Comparison of ENCODE assay signal across 3 fruit fly cellular contexts in genomic region chr3L:9435831-9436230, dm6.
TF ChIP-seq lines count a peak whose summit lies in the region.

No protein-coding gene starts in this region.

- no peak for TF ChIP-seq CTCF in whole organism, embryonic (GFP tag; optimal IDR thresholded peaks at IDR 0.05; lab: Kevin White, UChicago)

TF ChIP-seq in whole organism, adult, 20 proteins besides CTCF, POLR2A, EP300 and RAD21:
- TF ChIP-seq Mnt (GFP tag; optimal IDR thresholded peaks at IDR 0.05; lab: Kevin White, UChicago): peak; percentile 12
- TF ChIP-seq Hr96 (GFP tag; optimal IDR thresholded peaks at IDR 0.05; lab: Kevin White, UChicago): no peak

TF ChIP-seq in whole organism, embryonic, 481 proteins besides CTCF, POLR2A, EP300 and RAD21:
- TF ChIP-seq Poxn (GFP tag; IDR thresholded peaks at IDR 0.05; lab: Robert Waterston, UW): no peak
- TF ChIP-seq CG10274 (GFP tag; optimal IDR thresholded peaks at IDR 0.05; lab: Kevin White, UChicago): no peak
- TF ChIP-seq CG14860 (GFP tag; IDR thresholded peaks at IDR 0.05; lab: Robert Waterston, UW; ENCODE audit: partially characterized antibody): no peak
- peak; percentile 55 for TF ChIP-seq sug (tag; optimal IDR thresholded peaks at IDR 0.05; lab: Kevin White, UChicago)
- TF ChIP-seq sr (GFP tag; IDR thresholded peaks at IDR 0.05; lab: Robert Waterston, UW): 0 out of 3 replicates have a peak, but pooled peaks have one; percentile 24
- peak; percentile 3 for TF ChIP-seq cwo (GFP tag; optimal IDR thresholded peaks at IDR 0.05; lab: Kevin White, UChicago)
- peak; percentile 54 for TF ChIP-seq Nf-YB (GFP tag; optimal IDR thresholded peaks at IDR 0.05; lab: Kevin White, UChicago)
- TF ChIP-seq HmgZ (tag; optimal IDR thresholded peaks at IDR 0.05; lab: Kevin White, UChicago): peak; percentile 13
- TF ChIP-seq caup (GFP tag; optimal IDR thresholded peaks at IDR 0.05; lab: Kevin White, UChicago; ENCODE audit: severe bottlenecking): no peak
- TF ChIP-seq Deaf1 (tag; optimal IDR thresholded peaks at IDR 0.05; lab: Kevin White, UChicago): peak; percentile 85
- TF ChIP-seq vnd (GFP tag; IDR thresholded peaks at IDR 0.05; lab: Robert Waterston, UW; ENCODE audit: partially characterized antibody): no peak
- peak; percentile 57 for TF ChIP-seq Hey (tag; optimal IDR thresholded peaks at IDR 0.05; lab: Kevin White, UChicago)
- TF ChIP-seq chm (GFP tag; IDR thresholded peaks at IDR 0.05; lab: Robert Waterston, UW): 0 out of 2 replicates have a peak, but pooled peaks have one; percentile 19
- no peak for TF ChIP-seq fd102C (GFP tag; optimal IDR thresholded peaks at IDR 0.05; lab: Kevin White, UChicago)
- no peak for TF ChIP-seq HLHmδ (GFP tag; optimal IDR thresholded peaks at IDR 0.05; lab: Kevin White, UChicago)
- TF ChIP-seq sens-2 (GFP tag; IDR thresholded peaks at IDR 0.05; lab: Robert Waterston, UW): no peak
- TF ChIP-seq CG10543 (GFP tag; optimal IDR thresholded peaks at IDR 0.05; lab: Kevin White, UChicago): peak; percentile 17
- peak; percentile 84 for TF ChIP-seq Nf-YC (tag; optimal IDR thresholded peaks at IDR 0.05; lab: Kevin White, UChicago)
- no peak for TF ChIP-seq CG6272 (GFP tag; IDR thresholded peaks at IDR 0.05; lab: Robert Waterston, UW)
- peak; percentile 37; the same call in 1 of the 2 replicates for TF ChIP-seq GATAe (GFP tag; conservative IDR thresholded peaks at IDR 0.05; lab: Robert Waterston, UW)
- TF ChIP-seq gem (tag; optimal IDR thresholded peaks at IDR 0.05; lab: Kevin White, UChicago): no peak
- no peak for TF ChIP-seq CG32767 (GFP tag; IDR thresholded peaks at IDR 0.05; lab: Robert Waterston, UW)
- TF ChIP-seq CG4854 (GFP tag; optimal IDR thresholded peaks at IDR 0.05; lab: Kevin White, UChicago): no peak
- peak; percentile 85 for TF ChIP-seq exex (tag; optimal IDR thresholded peaks at IDR 0.05; lab: Kevin White, UChicago)
- no peak for TF ChIP-seq Rfx (GFP tag; IDR thresholded peaks at IDR 0.05; lab: Robert Waterston, UW)
- TF ChIP-seq emc (GFP tag; optimal IDR thresholded peaks at IDR 0.05; lab: Kevin White, UChicago): no peak
- TF ChIP-seq Ravus (GFP tag; IDR thresholded peaks at IDR 0.05; lab: Robert Waterston, UW): no peak
- TF ChIP-seq Nf-YA (GFP tag; IDR thresholded peaks at IDR 0.05; lab: Robert Waterston, UW): peak; percentile 14; the same call in 1 of the 2 replicates

TF ChIP-seq in whole organism, wandering third instar larva, 38 proteins besides CTCF, POLR2A, EP300 and RAD21:
- TF ChIP-seq sv (GFP tag; optimal IDR thresholded peaks at IDR 0.05; lab: Kevin White, UChicago): no peak
- TF ChIP-seq Rel (GFP tag; optimal IDR thresholded peaks at IDR 0.05; lab: Kevin White, UChicago): no peak
- TF ChIP-seq Rel (tag; optimal IDR thresholded peaks at IDR 0.05; lab: Kevin White, UChicago): peak; percentile 73
- peak; percentile 4 for TF ChIP-seq h (GFP tag; optimal IDR thresholded peaks at IDR 0.05; lab: Kevin White, UChicago)
- TF ChIP-seq Jra (GFP tag; optimal IDR thresholded peaks at IDR 0.05; lab: Kevin White, UChicago): no peak
